Worm (Caenorhabditis elegans) whole organism, mixed stage, embryonic: Measurements from ENCODE around the gene K07C5.2.

Experiments used
- mep-1 ChIP-seq: fragments of 150-350 bp; optimal IDR thresholded peaks from 2 replicates; lab custom pipeline; 2017; ENCODE audit warnings: missing biosample characterization, missing genetic modification reagents, missing genetic modification characterization, inconsistent platforms
- unc-39 ChIP-seq: fragments of 150-350 bp; optimal IDR thresholded peaks from 2 replicates; lab custom pipeline; 2014; ENCODE audit warnings: missing biosample characterization, missing genetic modification characterization

- TF ChIP-seq unc-39 (tag; lab: Kevin White, UChicago) (no peak), mep-1 (tag; lab: Kevin White, UChicago) (no peak)
Measured at ce11 chrV:10320101-10320761, 19.1 kb upstream of the K07C5.2 start, which contains the start of the genes gna-1 and B0024.13.
